Fruit fly (Drosophila melanogaster) whole organism: ENCODE results near the gene Msh6.

Experiments used
- CG8478 ChIP-seq: fragments of >200 bp; optimal IDR thresholded peaks from 2 replicates; lab custom pipeline; 2018; ENCODE audit warnings: inconsistent platforms
- Dll ChIP-seq: fragments of >200 bp; optimal IDR thresholded peaks from 2 replicates; lab custom pipeline; 2017

dm6 chr3L:15188735-15189134 is 30.4 kb upstream of the Msh6 start:
- no peak for TF ChIP-seq CG8478
- TF ChIP-seq Dll (lab: Kevin White, UChicago): no peak
